Worm (Caenorhabditis elegans) whole organism, young adult: ENCODE results near the gene C32D5.10.

ENCODE experiments used
- C17E4.6 ChIP-seq: fragments of 200-800 bp; sonication (Bioruptor generic); IDR thresholded peaks from 2 replicates; pipeline ENCODE4 v1.3.6; 2022; ENCODE audit warnings: missing genetic modification reagents, missing genetic modification characterization, missing compliant biosample characterization
- F49E8.2 ChIP-seq: sonication (generic microtip); optimal IDR thresholded peaks from 3 replicates; lab custom pipeline; 2017; ENCODE audit warnings: missing genetic modification characterization, mild to moderate bottlenecking, missing compliant biosample characterization, antibody characterized with exemption, moderate library complexity; ENCODE audit not compliant: insufficient read depth
- F55B11.4 ChIP-seq: sonication (generic microtip); optimal IDR thresholded peaks from 2 replicates; lab custom pipeline; 2016; ENCODE audit warnings: missing compliant biosample characterization, missing genetic modification characterization, borderline replicate concordance; ENCODE audit not compliant: insufficient read depth
- T26A5.8 ChIP-seq: sonication (generic microtip); optimal IDR thresholded peaks from 2 replicates; lab custom pipeline; 2016; ENCODE audit warnings: missing genetic modification characterization, missing compliant biosample characterization
- Y53G8AR.9 ChIP-seq: fragments of 200-800 bp; sonication (Bioruptor generic); conservative IDR thresholded peaks from 2 replicates; pipeline ENCODE4 v1.3.6; 2022; ENCODE audit warnings: missing genetic modification reagents, missing genetic modification characterization, missing compliant biosample characterization
- Y56A3A.18 ChIP-seq: fragments of 200-800 bp; sonication (Bioruptor generic); IDR thresholded peaks from 2 replicates; pipeline ENCODE4 v1.3.6; 2022; ENCODE audit warnings: missing genetic modification reagents, missing genetic modification characterization, missing compliant biosample characterization
- Y95B8A.8 ChIP-seq: fragments of 200-800 bp; sonication (Bioruptor generic); IDR thresholded peaks from 2 replicates; pipeline ENCODE4 v1.3.6; 2022; ENCODE audit warnings: missing genetic modification reagents, missing genetic modification characterization, missing compliant biosample characterization
- ama-1 ChIP-seq, 3 experiments: fragments of 150-350 bp in 1 of 3; sonication (generic microtip) in 2 of 3; optimal IDR thresholded peaks; 2 replicates each; lab custom pipeline; 2014 to 2018; ENCODE audit warnings: missing biosample characterization in 2 of 3, missing genetic modification characterization in 2 of 3, missing genetic modification reagents in 2 of 3
- aptf-2 ChIP-seq: fragments of 200-800 bp; sonication (Bioruptor generic); conservative IDR thresholded peaks from 2 replicates; pipeline ENCODE4 v1.3.6; 2022; ENCODE audit warnings: missing genetic modification reagents, missing genetic modification characterization, missing compliant biosample characterization
- aptf-3 ChIP-seq: fragments of 200-800 bp; sonication (Bioruptor generic); IDR thresholded peaks from 2 replicates; pipeline ENCODE4 v1.3.6; 2022; ENCODE audit warnings: missing genetic modification characterization, missing compliant biosample characterization
- atf-7 ChIP-seq: sonication (generic microtip); optimal IDR thresholded peaks from 2 replicates; lab custom pipeline; 2017; ENCODE audit warnings: mild to moderate bottlenecking, missing genetic modification characterization, missing compliant biosample characterization
- athp-1 ChIP-seq: sonication (generic microtip); optimal IDR thresholded peaks from 2 replicates; lab custom pipeline; 2017; ENCODE audit warnings: mild to moderate bottlenecking, missing genetic modification characterization, missing compliant biosample characterization
- attf-5 ChIP-seq: fragments of 200-800 bp; sonication (Bioruptor generic); optimal IDR thresholded peaks from 2 replicates; lab custom pipeline; 2018; ENCODE audit warnings: mild to moderate bottlenecking, missing genetic modification characterization, missing compliant biosample characterization
- bed-2 ChIP-seq: fragments of 200-800 bp; sonication (Bioruptor generic); IDR thresholded peaks from 2 replicates; pipeline ENCODE4 v1.3.6; 2022; ENCODE audit warnings: missing genetic modification reagents, missing genetic modification characterization, missing compliant biosample characterization
- ccch-3 ChIP-seq: fragments of 200-800 bp; sonication (Bioruptor generic); optimal IDR thresholded peaks from 2 replicates; lab custom pipeline; 2018; ENCODE audit warnings: mild to moderate bottlenecking, missing genetic modification characterization, missing compliant biosample characterization
- cebp-1 ChIP-seq, 2 experiments: fragments of 200-800 bp in 1 of 2; sonication (Bioruptor generic) in 1 of 2; sonication (generic microtip) in 1 of 2; IDR thresholded peaks in 1 of 2; optimal IDR thresholded peaks in 1 of 2; 2 replicates each; pipeline versions ENCODE4 v1.3.6 to Lab custom; 2017 to 2022; ENCODE audit warnings: missing compliant biosample characterization in 2 of 2, missing genetic modification characterization in 2 of 2, mild to moderate bottlenecking in 1 of 2, missing genetic modification reagents in 1 of 2, moderate library complexity in 1 of 2
- ceh-91 ChIP-seq: fragments of 200-800 bp; sonication (Bioruptor generic); IDR thresholded peaks from 2 replicates; pipeline ENCODE4 v1.3.6; 2022; ENCODE audit warnings: missing genetic modification reagents, missing genetic modification characterization, missing compliant biosample characterization
- die-1 ChIP-seq: sonication (generic microtip); optimal IDR thresholded peaks from 2 replicates; lab custom pipeline; 2016; ENCODE audit warnings: missing genotype, mild to moderate bottlenecking, missing genetic modification characterization, missing compliant biosample characterization
- dox-1 ChIP-seq: fragments of 200-800 bp; sonication (Bioruptor generic); IDR thresholded peaks from 2 replicates; pipeline ENCODE4 v1.3.6; 2022; ENCODE audit warnings: missing genetic modification reagents, missing genetic modification characterization, missing compliant biosample characterization
- ets-4 ChIP-seq: fragments of 200-800 bp; sonication (Bioruptor generic); optimal IDR thresholded peaks from 2 replicates; lab custom pipeline; 2018; ENCODE audit warnings: mild to moderate bottlenecking, missing genetic modification characterization, missing compliant biosample characterization
- fkh-3 ChIP-seq: sonication (generic microtip); optimal IDR thresholded peaks from 2 replicates; lab custom pipeline; 2016; ENCODE audit warnings: mild to moderate bottlenecking, missing genetic modification characterization, missing compliant biosample characterization
- gei-17 ChIP-seq: fragments of 200-800 bp; sonication (Bioruptor generic); optimal IDR thresholded peaks from 2 replicates; lab custom pipeline; 2018; ENCODE audit warnings: mild to moderate bottlenecking, missing genetic modification characterization, missing compliant biosample characterization
- hlh-26 ChIP-seq: fragments of 200-800 bp; sonication (Bioruptor generic); conservative IDR thresholded peaks from 2 replicates; pipeline ENCODE4 v1.3.6; 2022; ENCODE audit warnings: missing genetic modification reagents, missing genetic modification characterization, missing compliant biosample characterization
- hsf-1 ChIP-seq: fragments of 200-800 bp; sonication (Bioruptor generic); IDR thresholded peaks from 2 replicates; pipeline ENCODE4 v1.3.6; 2022; ENCODE audit warnings: missing genetic modification reagents, missing genetic modification characterization, missing compliant biosample characterization
- let-607 ChIP-seq, 2 experiments: fragments of 200-800 bp in 1 of 2; sonication (Bioruptor generic) in 1 of 2; sonication (generic microtip) in 1 of 2; optimal IDR thresholded peaks; 2 replicates each; lab custom pipeline; 2016 to 2018; ENCODE audit warnings: mild to moderate bottlenecking in 2 of 2, missing compliant biosample characterization in 2 of 2, missing genetic modification characterization in 2 of 2, moderate library complexity in 2 of 2, missing genotype in 1 of 2
- mes-4 ChIP-seq: sonication (generic microtip); optimal IDR thresholded peaks from 2 replicates; lab custom pipeline; 2016; ENCODE audit warnings: missing genotype, missing genetic modification characterization, missing compliant biosample characterization
- mxl-1 ChIP-seq: sonication (generic microtip); optimal IDR thresholded peaks from 2 replicates; lab custom pipeline; 2016; ENCODE audit warnings: missing genetic modification characterization, missing compliant biosample characterization
- nfya-2 ChIP-seq: fragments of 200-800 bp; sonication (Bioruptor generic); IDR thresholded peaks from 2 replicates; pipeline ENCODE4 v1.3.6; 2022; ENCODE audit warnings: missing genetic modification reagents, missing genetic modification characterization, missing compliant biosample characterization
- nhr-120 ChIP-seq: fragments of 200-800 bp; sonication (Bioruptor generic); IDR thresholded peaks from 2 replicates; pipeline ENCODE4 v1.3.6; 2022; ENCODE audit warnings: missing genetic modification characterization, missing compliant biosample characterization
- nhr-80 ChIP-seq: sonication (generic microtip); optimal IDR thresholded peaks from 2 replicates; lab custom pipeline; 2016; ENCODE audit warnings: missing genetic modification characterization, missing compliant biosample characterization
- rec-8 ChIP-seq, 2 experiments: sonication (generic microtip); optimal IDR thresholded peaks; 2 replicates each; lab custom pipeline; 2016; ENCODE audit warnings: mild to moderate bottlenecking in 2 of 2, missing genetic modification characterization in 2 of 2, missing genetic modification reagents in 2 of 2, missing genotype in 2 of 2, missing biosample characterization in 1 of 2, missing compliant biosample characterization in 1 of 2, moderate library complexity in 1 of 2
- somi-1 ChIP-seq: fragments of 200-800 bp; sonication (Bioruptor generic); optimal IDR thresholded peaks from 2 replicates; lab custom pipeline; 2018; ENCODE audit warnings: mild to moderate bottlenecking, missing genetic modification characterization, missing compliant biosample characterization
- tlf-1 ChIP-seq: fragments of 200-800 bp; sonication (Bioruptor generic); optimal IDR thresholded peaks from 2 replicates; lab custom pipeline; 2018; ENCODE audit warnings: mild to moderate bottlenecking, missing genetic modification characterization, missing compliant biosample characterization
- unc-130 ChIP-seq: sonication (generic microtip); optimal IDR thresholded peaks from 2 replicates; lab custom pipeline; 2016; ENCODE audit warnings: missing genetic modification reagents, missing genetic modification characterization, missing compliant biosample characterization
- xnd-1 ChIP-seq: sonication (generic microtip); optimal IDR thresholded peaks from 2 replicates; lab custom pipeline; 2016; ENCODE audit warnings: missing genotype, missing genetic modification reagents, missing genetic modification characterization, missing compliant biosample characterization
- ztf-18 ChIP-seq: sonication (generic microtip); optimal IDR thresholded peaks from 2 replicates; lab custom pipeline; 2016; ENCODE audit warnings: missing genotype, mild to moderate bottlenecking, missing genetic modification characterization, missing compliant biosample characterization
- ztf-22 ChIP-seq: fragments of 200-800 bp; sonication (Bioruptor generic); optimal IDR thresholded peaks from 2 replicates; lab custom pipeline; 2018; ENCODE audit warnings: mild to moderate bottlenecking, missing genetic modification characterization, moderate library complexity, missing compliant biosample characterization
- ztf-3 ChIP-seq: fragments of 200-800 bp; sonication (Bioruptor generic); optimal IDR thresholded peaks from 2 replicates; lab custom pipeline; 2018; ENCODE audit warnings: mild to moderate bottlenecking, missing genetic modification characterization, missing compliant biosample characterization

The C32D5.10 gene

ce11 chrII:6331222-6331830, 20.5 kb downstream of the C32D5.10 start, which contains the start of gene set-4 (continued):
- no peak for TF ChIP-seq F49E8.2 (tag; lab: Kevin White, UChicago)
- no peak for TF ChIP-seq mes-4 (tag; lab: Kevin White, UChicago)
- TF ChIP-seq ztf-22 (GFP tag; lab: Kevin White, UChicago) = no peak
- TF ChIP-seq rec-8 (tag; optimal IDR thresholded peaks at IDR 0.05; lab: Kevin White, UChicago) = no peak
- no peak for TF ChIP-seq ama-1 (optimal IDR thresholded peaks at IDR 0.05; lab: Kevin White, UChicago)
- no peak for TF ChIP-seq ama-1 (GFP tag; optimal IDR thresholded peaks at IDR 0.05; lab: Kevin White, UChicago)
- TF ChIP-seq ets-4 (GFP tag; lab: Kevin White, UChicago) = peak; percentile 75
- no peak for TF ChIP-seq Y95B8A.8 (GFP tag; lab: Robert Waterston, UW)
- TF ChIP-seq xnd-1 = peak; percentile 62
- TF ChIP-seq Y53G8AR.9 (GFP tag; lab: Robert Waterston, UW) = peak; percentile 82
- 0 out of 2 replicates have a peak, but pooled peaks have one; percentile 26 for TF ChIP-seq aptf-3
- TF ChIP-seq nfya-2 = no peak
- no peak for TF ChIP-seq mxl-1 (tag; lab: Kevin White, UChicago)
- TF ChIP-seq F55B11.4 (tag; lab: Kevin White, UChicago) = no peak
- no peak for TF ChIP-seq aptf-2 (GFP tag; lab: Robert Waterston, UW)
- TF ChIP-seq ceh-91 = peak; percentile 50; the same call in 1 of the 2 replicates
- TF ChIP-seq athp-1 (tag; lab: Kevin White, UChicago) = peak; percentile 38
- TF ChIP-seq atf-7 (tag; lab: Kevin White, UChicago) = peak; percentile 77
- no peak for TF ChIP-seq hlh-26 (GFP tag; lab: Robert Waterston, UW)
- TF ChIP-seq tlf-1 (GFP tag; lab: Kevin White, UChicago) = peak; percentile 60
- no peak for TF ChIP-seq fkh-3
- peak; percentile 2 for TF ChIP-seq unc-130 (GFP tag; lab: Kevin White, UChicago)
- peak; percentile 50 for TF ChIP-seq gei-17 (GFP tag; lab: Kevin White, UChicago)
- no peak for TF ChIP-seq die-1
- peak; percentile 42; the same call in 1 of the 2 replicates for TF ChIP-seq C17E4.6
- TF ChIP-seq somi-1 (GFP tag; lab: Kevin White, UChicago) = peak; percentile 56
- TF ChIP-seq ccch-3 (GFP tag; lab: Kevin White, UChicago) = no peak
- TF ChIP-seq ztf-3 (GFP tag; lab: Kevin White, UChicago) = no peak
- TF ChIP-seq cebp-1 (GFP tag; IDR thresholded peaks at IDR 0.05; lab: Robert Waterston, UW) = 0 out of 2 replicates have a peak, but pooled peaks have one; percentile 24
- TF ChIP-seq cebp-1 (tag; optimal IDR thresholded peaks at IDR 0.05; lab: Kevin White, UChicago) = peak; percentile 88
- no peak for TF ChIP-seq hsf-1
- no peak for TF ChIP-seq Y56A3A.18 (GFP tag; lab: Robert Waterston, UW)

DNA sequence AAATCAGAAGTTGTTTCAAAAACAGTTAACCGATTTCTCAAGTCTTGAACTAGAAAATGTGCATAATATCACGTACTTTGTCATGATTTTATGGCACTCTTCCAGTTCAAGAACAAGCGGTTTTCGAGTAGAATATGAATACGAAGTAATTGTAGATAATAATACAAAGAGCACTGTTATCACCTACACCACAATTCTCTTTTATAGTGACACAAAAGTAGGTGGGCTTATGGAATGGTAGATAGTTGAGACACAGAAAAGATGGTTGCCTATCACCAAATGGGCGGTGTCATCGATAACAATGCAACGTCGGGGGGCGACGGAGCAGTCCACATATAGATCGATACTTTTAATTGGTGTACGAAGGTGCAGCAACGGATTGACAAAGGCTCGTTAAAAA, 23.1 kb downstream of the C32D5.10 start:
- TF ChIP-seq bed-2 (GFP tag; lab: Robert Waterston, UW) (no peak), unc-130 (GFP tag; lab: Kevin White, UChicago) (no peak), nhr-80 (tag; lab: Kevin White, UChicago) (peak; percentile 98), nhr-120 (GFP tag; lab: Robert Waterston, UW) (no peak), T26A5.8 (tag; lab: Kevin White, UChicago) (no peak), gei-17 (GFP tag; lab: Kevin White, UChicago) (no peak), ztf-22 (GFP tag; lab: Kevin White, UChicago) (peak; percentile 62), let-607 (tag; optimal IDR thresholded peaks at IDR 0.05; lab: Kevin White, UChicago) (peak in 1 of 2 experiments; percentile 30), ets-4 (GFP tag; lab: Kevin White, UChicago) (peak; percentile 88), C17E4.6 (no peak), atf-7 (tag; lab: Kevin White, UChicago) (peak; percentile 36), dox-1 (GFP tag; lab: Robert Waterston, UW) (peak; percentile 56; the same call in 1 of the 2 replicates), attf-5 (GFP tag; lab: Kevin White, UChicago) (peak; percentile 2), ztf-18 (tag; lab: Kevin White, UChicago) (peak; percentile 37)
